Fruit fly (Drosophila melanogaster) whole organism, adult: ENCODE measurements around the gene Mkk4.

Experiments used
- CG11617 ChIP-seq: fragments of 200-800 bp; sonication (Bioruptor generic); optimal IDR thresholded peaks from 2 replicates; lab custom pipeline; 2017; ENCODE audit warnings: mild to moderate bottlenecking, missing biosample characterization, missing genetic modification reagents, missing genetic modification characterization
- CG12768 ChIP-seq: fragments of 200-800 bp; sonication (Bioruptor generic); optimal IDR thresholded peaks from 2 replicates; lab custom pipeline; 2017; ENCODE audit warnings: missing biosample characterization, missing genetic modification characterization, mild to moderate bottlenecking, moderate library complexity, missing genetic modification reagents
- CG14711 ChIP-seq: fragments of 200-800 bp; sonication (Bioruptor generic); optimal IDR thresholded peaks from 2 replicates; lab custom pipeline; 2018; ENCODE audit warnings: missing biosample characterization, mild to moderate bottlenecking, missing genetic modification characterization, moderate library complexity
- CG1620 ChIP-seq: fragments of 200-800 bp; sonication (Bioruptor generic); optimal IDR thresholded peaks from 2 replicates; lab custom pipeline; 2016; ENCODE audit warnings: missing biosample characterization, missing genetic modification characterization
- CG33017 ChIP-seq: fragments of 200-800 bp; sonication (Bioruptor generic); optimal IDR thresholded peaks from 2 replicates; lab custom pipeline; 2018; ENCODE audit warnings: missing biosample characterization, mild to moderate bottlenecking, missing genetic modification characterization, moderate library complexity
- CG5204 ChIP-seq: fragments of 200-800 bp; sonication (Bioruptor generic); optimal IDR thresholded peaks from 2 replicates; lab custom pipeline; 2016; ENCODE audit warnings: missing biosample characterization, missing genetic modification characterization
- CG7045 ChIP-seq: fragments of 200-800 bp; sonication (Bioruptor generic); optimal IDR thresholded peaks from 2 replicates; lab custom pipeline; 2017; ENCODE audit warnings: missing biosample characterization, mild to moderate bottlenecking, missing genetic modification characterization
- CG7101 ChIP-seq: fragments of 200-800 bp; sonication (Bioruptor generic); optimal IDR thresholded peaks from 2 replicates; lab custom pipeline; 2018; ENCODE audit warnings: missing biosample characterization, mild to moderate bottlenecking, missing genetic modification characterization, moderate library complexity
- Clk ChIP-seq: fragments of 200-800 bp; sonication (Bioruptor generic); optimal IDR thresholded peaks from 2 replicates; lab custom pipeline; 2017; ENCODE audit warnings: missing biosample characterization, missing genetic modification characterization
- Crg-1 ChIP-seq: fragments of 200-800 bp; sonication (Bioruptor generic); optimal IDR thresholded peaks from 2 replicates; lab custom pipeline; 2016; ENCODE audit warnings: missing biosample characterization, missing genetic modification characterization
- Hr96 ChIP-seq: fragments of 200-800 bp; sonication (Bioruptor generic); optimal IDR thresholded peaks from 2 replicates; lab custom pipeline; 2016; ENCODE audit warnings: missing biosample characterization, missing genetic modification characterization
- Mnt ChIP-seq: fragments of 200-800 bp; sonication (Bioruptor generic); optimal IDR thresholded peaks from 2 replicates; lab custom pipeline; 2016; ENCODE audit warnings: missing biosample characterization, mild to moderate bottlenecking, missing genetic modification characterization
- bab1 ChIP-seq: fragments of 200-800 bp; sonication (Bioruptor generic); optimal IDR thresholded peaks from 3 replicates; lab custom pipeline; 2019; ENCODE audit warnings: missing biosample characterization, mild to moderate bottlenecking, missing genetic modification characterization, moderate library complexity
- cic ChIP-seq: fragments of 200-800 bp; sonication (Bioruptor generic); optimal IDR thresholded peaks from 2 replicates; lab custom pipeline; 2017; ENCODE audit warnings: missing biosample characterization, mild to moderate bottlenecking, missing genetic modification characterization, moderate library complexity
- cnc ChIP-seq, 2 experiments: fragments of >200 bp; optimal IDR thresholded peaks; 2 replicates each; lab custom pipeline; 2017
- kay ChIP-seq: fragments of 200-800 bp; sonication (Bioruptor generic); peaks from one replicate; lab custom pipeline; 2016; ENCODE audit warnings: missing biosample characterization, missing genetic modification characterization, borderline replicate concordance
- ovo ChIP-seq: fragments of 200-800 bp; sonication (Bioruptor generic); optimal IDR thresholded peaks from 2 replicates; lab custom pipeline; 2016; ENCODE audit warnings: missing biosample characterization, missing genetic modification characterization
- pad ChIP-seq: fragments of 200-800 bp; sonication (Bioruptor generic); optimal IDR thresholded peaks from 3 replicates; lab custom pipeline; 2017; ENCODE audit warnings: missing biosample characterization, missing genetic modification characterization, mild to moderate bottlenecking, moderate library complexity, missing genetic modification reagents
- tj ChIP-seq: fragments of 200-800 bp; sonication (Bioruptor generic); optimal IDR thresholded peaks from 3 replicates; lab custom pipeline; 2017; ENCODE audit warnings: missing biosample characterization, mild to moderate bottlenecking, missing genetic modification characterization, moderate library complexity
- toe ChIP-seq: fragments of 200-800 bp; sonication (Bioruptor generic); optimal IDR thresholded peaks from 2 replicates; lab custom pipeline; 2016; ENCODE audit warnings: missing biosample characterization, missing genetic modification characterization

The Mkk4 gene

DNA sequence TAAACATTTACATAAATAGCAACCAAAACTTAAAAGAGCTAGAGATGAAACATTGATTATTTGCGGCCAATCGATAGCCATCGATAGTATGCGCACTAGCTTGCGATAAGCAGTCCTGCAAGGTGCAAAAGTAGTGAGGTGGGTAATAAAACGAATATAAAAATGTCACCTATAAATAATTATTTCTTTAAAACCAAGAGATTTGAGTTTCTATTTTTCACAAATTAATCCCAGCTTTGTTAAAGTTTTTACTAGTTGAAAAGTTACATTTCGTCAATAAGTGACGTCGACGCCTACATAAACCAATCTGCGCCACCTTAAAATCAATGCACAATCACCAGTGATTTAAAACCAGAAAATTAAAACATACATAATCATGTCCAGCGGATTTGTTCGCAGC is at the start of gene Mkk4, which contains the start of gene SLIRP2:
Gene Mkk4 (minus strand): TSS at position 56 of the 400 bp plus-strand sequence.
Gene SLIRP2 (plus strand): TSS at position 344 of the 400 bp plus-strand sequence.
- TF ChIP-seq toe (GFP tag; lab: Kevin White, UChicago) (peak; percentile 99), CG7101 (tag; lab: Kevin White, UChicago) (peak; percentile 98), pad (GFP tag; lab: Kevin White, UChicago) (peak; percentile 90), CG1620 (peak; percentile 99), cic (peak; percentile 88), kay (GFP tag; lab: Kevin White, UChicago) (no peak), CG11617 (GFP tag; lab: Kevin White, UChicago) (peak; percentile 99), Clk (GFP tag; lab: Kevin White, UChicago) (peak; percentile 97), Crg-1 (peak; percentile 98), Mnt (GFP tag; lab: Kevin White, UChicago) (peak; percentile 96), tj (peak; percentile 90), bab1 (GFP tag; lab: Kevin White, UChicago) (peak; percentile 99), Hr96 (GFP tag; lab: Kevin White, UChicago) (peak; percentile 98), CG14711 (tag; lab: Kevin White, UChicago) (peak; percentile 96), ovo (GFP tag; lab: Kevin White, UChicago) (peak; percentile 96), cnc (optimal IDR thresholded peaks at IDR 0.05; lab: Kevin White, UChicago) (no peak), CG12768 (GFP tag; lab: Kevin White, UChicago) (peak; percentile 98), CG33017 (tag; lab: Kevin White, UChicago) (peak; percentile 98), CG7045 (GFP tag; lab: Kevin White, UChicago) (peak; percentile 98), CG5204 (peak; percentile 98)

DNA sequence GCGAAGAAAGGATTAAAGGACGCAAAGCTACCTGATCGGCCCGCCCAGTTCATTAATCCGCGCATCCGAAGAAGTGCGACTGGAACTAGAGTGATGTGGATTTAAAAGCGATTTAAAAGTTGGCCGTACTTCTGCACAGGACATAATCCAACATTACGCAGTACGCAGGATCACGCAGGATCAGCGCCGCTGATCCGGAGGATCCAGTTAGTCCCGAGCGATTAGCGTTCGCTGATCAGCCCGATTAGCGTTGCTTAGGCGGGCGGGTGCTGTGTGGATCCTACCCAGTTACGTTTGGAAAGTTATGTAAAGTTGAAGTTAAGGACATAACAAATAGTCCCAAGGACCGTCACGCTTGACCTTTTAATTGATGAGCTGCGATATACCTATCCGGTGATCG is 48.6 kb upstream of the Mkk4 start:
- TF ChIP-seq Mnt (GFP tag; lab: Kevin White, UChicago) = no peak
- no peak for TF ChIP-seq kay (GFP tag; lab: Kevin White, UChicago)
- TF ChIP-seq CG5204 = no peak
- no peak for TF ChIP-seq ovo (GFP tag; lab: Kevin White, UChicago)
- no peak for TF ChIP-seq CG33017 (tag; lab: Kevin White, UChicago)
- no peak for TF ChIP-seq Clk (GFP tag; lab: Kevin White, UChicago)
- no peak for TF ChIP-seq CG1620
- TF ChIP-seq Hr96 (GFP tag; lab: Kevin White, UChicago) = no peak
- no peak for TF ChIP-seq Crg-1
- TF ChIP-seq bab1 (GFP tag; lab: Kevin White, UChicago) = no peak
- TF ChIP-seq CG7101 (tag; lab: Kevin White, UChicago) = no peak
- no peak for TF ChIP-seq pad (GFP tag; lab: Kevin White, UChicago)
- TF ChIP-seq cnc (optimal IDR thresholded peaks at IDR 0.05; lab: Kevin White, UChicago) = no peak
- no peak for TF ChIP-seq toe (GFP tag; lab: Kevin White, UChicago)
- no peak for TF ChIP-seq cic
- TF ChIP-seq CG14711 (tag; lab: Kevin White, UChicago) = no peak
- no peak for TF ChIP-seq tj
- no peak for TF ChIP-seq CG12768 (GFP tag; lab: Kevin White, UChicago)
- no peak for TF ChIP-seq CG11617 (GFP tag; lab: Kevin White, UChicago)
- TF ChIP-seq CG7045 (GFP tag; lab: Kevin White, UChicago) = no peak

DNA sequence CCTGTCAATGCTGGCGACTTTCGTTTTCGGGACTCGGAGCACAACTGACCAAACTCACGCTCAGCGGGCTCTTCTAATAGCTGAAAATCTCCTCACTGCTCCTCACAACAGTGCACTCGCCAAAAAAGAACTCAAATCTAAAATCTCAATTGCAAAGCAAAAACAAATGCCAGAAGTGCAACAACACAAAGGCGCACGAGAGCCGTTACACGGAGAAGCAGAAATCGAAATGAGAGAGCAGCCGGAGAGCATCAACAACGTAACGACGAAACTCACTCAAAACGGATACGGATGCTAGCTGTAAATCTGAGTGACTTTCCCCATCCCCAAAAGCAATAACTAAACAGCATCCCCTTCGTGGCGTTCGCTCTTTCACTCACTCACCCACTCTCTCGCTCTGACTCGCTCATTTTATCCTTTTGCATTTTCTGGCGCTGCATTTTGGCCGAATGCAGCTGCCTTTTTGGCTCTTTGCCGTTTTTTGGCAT is 47.2 kb upstream of the Mkk4 start, which contains the start of gene hb:
Gene hb (minus strand): TSS at position 51 of the 488 bp plus-strand sequence.
- TF ChIP-seq Hr96 (GFP tag; lab: Kevin White, UChicago) = no peak
- TF ChIP-seq ovo (GFP tag; lab: Kevin White, UChicago) = peak; percentile 4
- peak; percentile 98 for TF ChIP-seq pad (GFP tag; lab: Kevin White, UChicago)

DNA sequence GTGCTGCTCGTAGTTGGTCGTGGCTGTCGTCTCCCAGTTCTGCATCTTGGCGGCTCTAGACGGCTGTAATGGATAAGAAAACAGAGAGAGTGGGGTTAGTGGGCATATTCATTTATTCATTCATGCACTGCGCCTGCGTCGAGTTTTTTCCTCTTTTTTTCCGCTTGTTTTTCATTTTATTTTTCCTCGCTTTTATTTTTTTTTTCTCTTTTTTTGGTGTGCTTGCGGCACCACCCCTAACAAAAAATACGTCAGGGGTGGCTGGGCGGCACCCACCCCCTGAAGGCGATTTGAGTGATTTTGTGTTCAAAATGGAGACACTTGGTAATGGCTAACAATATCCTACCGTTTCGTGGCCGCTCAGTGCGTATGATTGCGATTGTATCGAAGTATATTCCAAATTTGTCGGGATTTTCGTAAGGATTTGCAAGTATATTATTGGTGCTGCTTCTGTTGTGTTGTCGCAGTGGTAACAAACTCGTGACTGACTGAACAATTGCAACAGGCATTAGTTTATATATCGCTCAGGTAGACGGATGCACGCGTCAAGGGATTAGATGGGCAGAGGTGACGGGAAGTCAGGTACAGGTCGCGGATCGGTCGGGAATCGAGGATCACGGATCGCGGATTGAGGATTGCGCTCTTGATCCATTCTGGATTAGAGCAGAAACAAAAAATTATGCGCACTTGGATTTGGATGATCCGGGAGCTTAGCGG is 43.7 kb upstream of the Mkk4 start:
- TF ChIP-seq tj (no peak), pad (GFP tag; lab: Kevin White, UChicago) (no peak), CG7101 (tag; lab: Kevin White, UChicago) (no peak), Mnt (GFP tag; lab: Kevin White, UChicago) (no peak), CG14711 (tag; lab: Kevin White, UChicago) (no peak), kay (GFP tag; lab: Kevin White, UChicago) (no peak), CG7045 (GFP tag; lab: Kevin White, UChicago) (peak; percentile 89), Hr96 (GFP tag; lab: Kevin White, UChicago) (peak; percentile 54), CG5204 (peak; percentile 66), toe (GFP tag; lab: Kevin White, UChicago) (peak; percentile 68), cic (no peak), CG33017 (tag; lab: Kevin White, UChicago) (peak; percentile 86), CG12768 (GFP tag; lab: Kevin White, UChicago) (peak; percentile 74)

DNA sequence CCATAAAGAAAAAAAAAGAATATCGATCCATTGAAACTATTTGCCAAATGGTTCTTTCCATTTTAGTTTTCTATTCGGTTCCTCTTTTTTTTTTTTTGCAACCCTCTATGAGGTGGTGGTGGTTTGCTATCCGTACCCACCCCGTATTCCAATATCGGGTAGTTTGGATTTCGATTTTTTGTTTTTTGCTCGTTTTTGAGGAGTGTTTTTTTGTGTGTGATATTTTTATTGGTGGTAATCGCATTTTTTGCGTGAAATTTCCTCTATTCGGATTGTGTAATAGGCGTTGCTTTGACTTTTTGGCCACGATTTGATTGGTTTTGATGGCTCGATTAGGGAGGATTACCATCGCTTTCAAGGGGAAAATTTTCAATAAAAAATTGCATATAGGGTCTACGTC is 35.9 kb upstream of the Mkk4 start:
- no peak for TF ChIP-seq CG7101 (tag; lab: Kevin White, UChicago)
- TF ChIP-seq bab1 (GFP tag; lab: Kevin White, UChicago) = no peak
- TF ChIP-seq Hr96 (GFP tag; lab: Kevin White, UChicago) = no peak
- TF ChIP-seq pad (GFP tag; lab: Kevin White, UChicago) = no peak
- no peak for TF ChIP-seq CG33017 (tag; lab: Kevin White, UChicago)
- TF ChIP-seq CG5204 = no peak
- no peak for TF ChIP-seq CG7045 (GFP tag; lab: Kevin White, UChicago)
- TF ChIP-seq CG1620 = no peak
- no peak for TF ChIP-seq CG11617 (GFP tag; lab: Kevin White, UChicago)
- TF ChIP-seq cic = no peak
- TF ChIP-seq cnc (optimal IDR thresholded peaks at IDR 0.05; lab: Kevin White, UChicago) = no peak
- no peak for TF ChIP-seq Clk (GFP tag; lab: Kevin White, UChicago)
